Fruit fly (Drosophila melanogaster) whole organism, embryonic: ENCODE measurements around the gene Dpp10.

Source experiments
- CG10267 ChIP-seq: fragments of 200-800 bp; sonication (Bioruptor generic); optimal IDR thresholded peaks from 2 replicates; lab custom pipeline; 2018; ENCODE audit warnings: missing biosample characterization, mild to moderate bottlenecking, missing genetic modification characterization, moderate library complexity
- CG12104 ChIP-seq: fragments of 200-800 bp; sonication (Bioruptor generic); optimal IDR thresholded peaks from 3 replicates; lab custom pipeline; 2016; ENCODE audit warnings: missing biosample characterization, missing genetic modification characterization
- CG12299 ChIP-seq: fragments of 200-800 bp; sonication (Bioruptor generic); optimal IDR thresholded peaks from 2 replicates; lab custom pipeline; 2018; ENCODE audit warnings: missing biosample characterization, mild to moderate bottlenecking, missing genetic modification characterization
- CG12769 ChIP-seq: fragments of 200-800 bp; sonication (Bioruptor generic); optimal IDR thresholded peaks from 2 replicates; lab custom pipeline; 2019; ENCODE audit warnings: missing biosample characterization, mild to moderate bottlenecking, missing genetic modification characterization, moderate library complexity
- CG17568 ChIP-seq: fragments of 200-800 bp; sonication (Bioruptor generic); optimal IDR thresholded peaks from 2 replicates; lab custom pipeline; 2018; ENCODE audit warnings: missing biosample characterization, mild to moderate bottlenecking, missing genetic modification characterization, moderate library complexity
- CG2116 ChIP-seq: fragments of 200-800 bp; sonication (Bioruptor generic); optimal IDR thresholded peaks from 3 replicates; lab custom pipeline; 2018; ENCODE audit warnings: missing biosample characterization, mild to moderate bottlenecking, missing genetic modification characterization
- CG30020 ChIP-seq: fragments of 200-800 bp; optimal IDR thresholded peaks from 2 replicates; lab custom pipeline; 2019; ENCODE audit warnings: missing biosample characterization, mild to moderate bottlenecking, missing genetic modification characterization, moderate library complexity
- CG4730 ChIP-seq: fragments of 200-800 bp; sonication (Bioruptor generic); IDR thresholded peaks from 2 replicates; pipeline ENCODE4 v1.3.6; 2022; ENCODE audit warnings: missing biosample characterization, missing genetic modification characterization
- CG6654 ChIP-seq: fragments of 200-800 bp; sonication (Bioruptor generic); optimal IDR thresholded peaks from 2 replicates; lab custom pipeline; 2017; ENCODE audit warnings: missing biosample characterization, mild to moderate bottlenecking, missing genetic modification characterization
- CG7556 ChIP-seq: fragments of 200-800 bp; sonication (Bioruptor generic); optimal IDR thresholded peaks from 2 replicates; lab custom pipeline; 2017; ENCODE audit warnings: missing biosample characterization, mild to moderate bottlenecking, missing genetic modification characterization
- CG7963 ChIP-seq: fragments of 200-800 bp; sonication (Bioruptor generic); IDR thresholded peaks from 3 replicates; pipeline ENCODE4 v1.3.6; 2022; ENCODE audit warnings: missing biosample characterization, missing genetic modification characterization; ENCODE audit not compliant: partially characterized antibody
- CG8359 ChIP-seq: fragments of 200-800 bp; sonication (Bioruptor generic); optimal IDR thresholded peaks from 2 replicates; lab custom pipeline; 2017; ENCODE audit warnings: missing biosample characterization, mild to moderate bottlenecking, missing genetic modification characterization, borderline replicate concordance
- Fer1 ChIP-seq: fragments of 200-800 bp; sonication (Bioruptor generic); optimal IDR thresholded peaks from 2 replicates; lab custom pipeline; 2017; ENCODE audit warnings: missing biosample characterization, mild to moderate bottlenecking, missing genetic modification characterization
- HLH4C ChIP-seq: fragments of 200-800 bp; sonication (Bioruptor generic); IDR thresholded peaks from 3 replicates; pipeline ENCODE4 v1.3.6; 2022; ENCODE audit warnings: missing biosample characterization, missing genetic modification characterization; ENCODE audit not compliant: partially characterized antibody
- Hr3 ChIP-seq: fragments of 200-800 bp; sonication (Bioruptor generic); optimal IDR thresholded peaks from 3 replicates; lab custom pipeline; 2016; ENCODE audit warnings: missing biosample characterization, missing genetic modification characterization
- MBD-R2 ChIP-seq: fragments of 200-800 bp; sonication (Bioruptor generic); IDR thresholded peaks from 2 replicates; pipeline ENCODE4 v1.3.6; 2022; ENCODE audit warnings: missing biosample characterization, missing genetic modification characterization
- Med ChIP-seq: fragments of 200-800 bp; sonication (Bioruptor generic); peaks from one replicate; lab custom pipeline; 2016; ENCODE audit warnings: missing biosample characterization, missing genetic modification characterization, mild to moderate bottlenecking, inconsistent platforms, moderate library complexity
- NC2β ChIP-seq: fragments of 200-800 bp; sonication (Bioruptor generic); optimal IDR thresholded peaks from 2 replicates; lab custom pipeline; 2016; ENCODE audit warnings: missing biosample characterization, missing genetic modification characterization
- Sin3A ChIP-seq: fragments of >200 bp; optimal IDR thresholded peaks from 2 replicates; lab custom pipeline; 2018
- Taf1 ChIP-seq: fragments of 200-800 bp; sonication (Bioruptor generic); IDR thresholded peaks from 2 replicates; pipeline ENCODE4 v1.3.6; 2022; ENCODE audit warnings: missing biosample characterization, missing genetic modification characterization
- Vsx1 ChIP-seq: fragments of 200-800 bp; sonication (Bioruptor generic); optimal IDR thresholded peaks from 2 replicates; lab custom pipeline; 2017; ENCODE audit warnings: missing biosample characterization, mild to moderate bottlenecking, missing genetic modification characterization, missing genetic modification reagents
- ato ChIP-seq: fragments of 200-800 bp; sonication (Bioruptor generic); IDR thresholded peaks from 2 replicates; pipeline ENCODE4 v1.3.6; 2022; ENCODE audit warnings: missing biosample characterization, missing genetic modification characterization; ENCODE audit not compliant: partially characterized antibody
- bowl ChIP-seq: fragments of 200-800 bp; sonication (Bioruptor generic); IDR thresholded peaks from 2 replicates; pipeline ENCODE4 v1.3.6; 2022; ENCODE audit warnings: missing biosample characterization, missing genetic modification characterization
- caup ChIP-seq: fragments of 200-800 bp; sonication (Bioruptor generic); optimal IDR thresholded peaks from 3 replicates; lab custom pipeline; 2017; ENCODE audit warnings: missing biosample characterization, mild to moderate bottlenecking, missing genetic modification characterization, moderate library complexity; ENCODE audit not compliant: severe bottlenecking
- cwo ChIP-seq: fragments of 200-800 bp; sonication (Bioruptor generic); optimal IDR thresholded peaks from 3 replicates; lab custom pipeline; 2017; ENCODE audit warnings: missing biosample characterization, missing genetic modification characterization, mild to moderate bottlenecking, moderate library complexity, missing genetic modification reagents
- dimm ChIP-seq: fragments of 200-800 bp; sonication (Bioruptor generic); IDR thresholded peaks from 2 replicates; pipeline ENCODE4 v1.3.6; 2022; ENCODE audit warnings: missing biosample characterization, missing genetic modification characterization
- eve ChIP-seq, 2 experiments: fragments of >200 bp; optimal IDR thresholded peaks; 2 replicates each; lab custom pipeline; 2017; ENCODE audit warnings: missing biosample characterization in 2 of 2, missing genetic modification characterization in 2 of 2
- fd96Cb ChIP-seq: fragments of 200-800 bp; sonication (Bioruptor generic); optimal IDR thresholded peaks from 2 replicates; lab custom pipeline; 2018; ENCODE audit warnings: missing biosample characterization, mild to moderate bottlenecking, missing genetic modification characterization, moderate library complexity
- fru ChIP-seq: fragments of >200 bp; optimal IDR thresholded peaks from 2 replicates; lab custom pipeline; 2017
- ftz-f1 ChIP-seq: fragments of 200-800 bp; sonication (Bioruptor generic); optimal IDR thresholded peaks from 2 replicates; lab custom pipeline; 2016; ENCODE audit warnings: missing biosample characterization, missing genetic modification characterization
- gsb-n ChIP-seq: fragments of 200-800 bp; sonication (Bioruptor generic); optimal IDR thresholded peaks from 3 replicates; lab custom pipeline; 2018; ENCODE audit warnings: missing biosample characterization, mild to moderate bottlenecking, missing genetic modification characterization
- hkb ChIP-seq, 2 experiments: fragments of 200-800 bp in 1 of 2; fragments of >200 bp in 1 of 2; sonication (Bioruptor generic) in 1 of 2; IDR thresholded peaks in 1 of 2; optimal IDR thresholded peaks in 1 of 2; 2 replicates each; pipeline versions ENCODE4 v1.3.6 to Lab custom; 2017 to 2022; ENCODE audit warnings: missing biosample characterization in 1 of 2, missing genetic modification characterization in 1 of 2
- kah ChIP-seq: fragments of 200-800 bp; sonication (Bioruptor generic); optimal IDR thresholded peaks from 2 replicates; lab custom pipeline; 2018; ENCODE audit warnings: missing biosample characterization, mild to moderate bottlenecking, missing genetic modification characterization
- ken ChIP-seq: fragments of 200-800 bp; sonication (Bioruptor generic); IDR thresholded peaks from 3 replicates; pipeline ENCODE4 v1.3.6; 2022; ENCODE audit warnings: missing biosample characterization, missing genetic modification characterization
- lola ChIP-seq, 3 experiments: fragments of >200 bp in 2 of 3; fragments of 200-800 bp in 1 of 3; sonication (Bioruptor generic) in 1 of 3; optimal IDR thresholded peaks; 2 replicates each; lab custom pipeline; 2017 to 2019; ENCODE audit warnings: missing biosample characterization in 3 of 3, missing genetic modification characterization in 3 of 3, mild to moderate bottlenecking in 1 of 3, moderate library complexity in 1 of 3
- lov ChIP-seq, 2 experiments: fragments of 200-800 bp in 1 of 2; fragments of >200 bp in 1 of 2; sonication (Bioruptor generic) in 1 of 2; IDR thresholded peaks in 1 of 2; optimal IDR thresholded peaks in 1 of 2; 2 replicates in 1 of 2; 3 replicates in 1 of 2; pipeline versions ENCODE4 v1.3.6 to Lab custom; 2017 to 2022; ENCODE audit warnings: missing biosample characterization in 1 of 2, missing genetic modification characterization in 1 of 2
- onecut ChIP-seq: fragments of 200-800 bp; sonication (Bioruptor generic); IDR thresholded peaks from 2 replicates; pipeline ENCODE4 v1.3.6; 2022; ENCODE audit warnings: missing biosample characterization, missing genetic modification characterization
- peb ChIP-seq: fragments of 200-800 bp; sonication (Bioruptor generic); IDR thresholded peaks from 2 replicates; pipeline ENCODE4 v1.3.6; 2022; ENCODE audit warnings: missing biosample characterization, missing genetic modification characterization
- pzg ChIP-seq: fragments of 200-800 bp; sonication (Bioruptor generic); optimal IDR thresholded peaks from 3 replicates; lab custom pipeline; 2018; ENCODE audit warnings: missing biosample characterization, mild to moderate bottlenecking, missing genetic modification characterization, moderate library complexity
- sc ChIP-seq, 3 experiments: fragments of >200 bp in 2 of 3; fragments of 200-800 bp in 1 of 3; sonication (Bioruptor generic) in 1 of 3; optimal IDR thresholded peaks; 2 replicates in 2 of 3; 3 replicates in 1 of 3; lab custom pipeline; 2017; ENCODE audit warnings: mild to moderate bottlenecking in 1 of 3, missing biosample characterization in 1 of 3, missing genetic modification characterization in 1 of 3, missing genetic modification reagents in 1 of 3
- seq ChIP-seq: fragments of 200-800 bp; sonication (Bioruptor generic); IDR thresholded peaks from 2 replicates; pipeline ENCODE4 v1.3.6; 2022; ENCODE audit warnings: missing biosample characterization, missing genetic modification characterization
- sima ChIP-seq: fragments of 200-800 bp; sonication (Bioruptor generic); optimal IDR thresholded peaks from 2 replicates; lab custom pipeline; 2016; ENCODE audit warnings: missing biosample characterization, missing genetic modification characterization
- sr ChIP-seq: fragments of 200-800 bp; sonication (Bioruptor generic); IDR thresholded peaks from 3 replicates; pipeline ENCODE4 v1.3.6; 2022; ENCODE audit warnings: missing biosample characterization, missing genetic modification characterization
- toy ChIP-seq: fragments of 200-800 bp; sonication (Bioruptor generic); IDR thresholded peaks from 2 replicates; pipeline ENCODE4 v1.3.6; 2022; ENCODE audit warnings: missing biosample characterization, missing genetic modification characterization
- unpg ChIP-seq: fragments of 200-800 bp; sonication (Bioruptor generic); optimal IDR thresholded peaks from 3 replicates; lab custom pipeline; 2018; ENCODE audit warnings: missing biosample characterization, mild to moderate bottlenecking, missing genetic modification characterization, moderate library complexity
- wek ChIP-seq: fragments of 200-800 bp; sonication (Bioruptor generic); optimal IDR thresholded peaks from 3 replicates; lab custom pipeline; 2018; ENCODE audit warnings: missing biosample characterization, mild to moderate bottlenecking, missing genetic modification characterization, moderate library complexity

Dpp10 gene

dm6 chr2L:6610683-6611373, 10.0 kb upstream of the Dpp10 start, which contains the start of gene CG11050 (continued):
- no peak; the same call in 2 of the 3 replicates for TF ChIP-seq CG7963
- TF ChIP-seq eve (GFP tag; optimal IDR thresholded peaks at IDR 0.05; lab: Kevin White, UChicago), result no peak
- peak; percentile 65 for TF ChIP-seq caup (GFP tag; lab: Kevin White, UChicago)
- peak; percentile 44 for TF ChIP-seq Hr3
- peak; percentile 44; the same call in 1 of the 2 replicates for TF ChIP-seq ato (GFP tag; lab: Robert Waterston, UW)
- peak; percentile 7 for TF ChIP-seq CG30020
- peak; percentile 33 for TF ChIP-seq Sin3A
- TF ChIP-seq sc (optimal IDR thresholded peaks at IDR 0.05; lab: Kevin White, UChicago), result no peak
- no peak for TF ChIP-seq sc (GFP tag; optimal IDR thresholded peaks at IDR 0.05; lab: Kevin White, UChicago)
- peak; percentile 40; the same call in 1 of the 2 replicates for TF ChIP-seq bowl
- TF ChIP-seq Med, result peak; percentile 98
- TF ChIP-seq sima (GFP tag; lab: Kevin White, UChicago), result peak; percentile 19
- no peak for TF ChIP-seq CG12104 (GFP tag; lab: Kevin White, UChicago)
- peak; percentile 56; the same call in 1 of the 2 replicates for TF ChIP-seq CG4730 (GFP tag; lab: Robert Waterston, UW)
- TF ChIP-seq peb (GFP tag; lab: Robert Waterston, UW), result no peak
- TF ChIP-seq Fer1 (GFP tag; lab: Kevin White, UChicago), result peak; percentile 85
- TF ChIP-seq CG8359 (GFP tag; lab: Kevin White, UChicago), result no peak
- TF ChIP-seq lov (optimal IDR thresholded peaks at IDR 0.05; lab: Kevin White, UChicago), result peak; percentile 76
- TF ChIP-seq lov (GFP tag; IDR thresholded peaks at IDR 0.05; lab: Robert Waterston, UW), result peak; percentile 77; the same call in 2 of the 3 replicates
- peak; percentile 33 for TF ChIP-seq CG6654 (GFP tag; lab: Kevin White, UChicago)
- peak; percentile 61 for TF ChIP-seq CG2116
- peak; percentile 44 for TF ChIP-seq CG17568 (GFP tag; lab: Kevin White, UChicago)
- peak; percentile 61 for TF ChIP-seq CG12299
- peak; percentile 65 for TF ChIP-seq gsb-n (tag; lab: Kevin White, UChicago)
- TF ChIP-seq MBD-R2 (GFP tag; lab: Robert Waterston, UW), result peak; percentile 91
- peak; percentile 81 for TF ChIP-seq CG10267 (tag; lab: Kevin White, UChicago)
- peak; percentile 23 for TF ChIP-seq Vsx1 (GFP tag; lab: Kevin White, UChicago)
- TF ChIP-seq fd96Cb (tag; lab: Kevin White, UChicago), result peak; percentile 50
- TF ChIP-seq toy (GFP tag; lab: Robert Waterston, UW), result 0 out of 2 replicates have a peak, but pooled peaks have one; percentile 19
- peak; percentile 58 for TF ChIP-seq hkb (optimal IDR thresholded peaks at IDR 0.05; lab: Kevin White, UChicago)
- peak; percentile 85 for TF ChIP-seq hkb (GFP tag; IDR thresholded peaks at IDR 0.05; lab: Robert Waterston, UW)
- peak; percentile 38 for TF ChIP-seq ftz-f1
- TF ChIP-seq CG7556 (GFP tag; lab: Kevin White, UChicago), result peak; percentile 64
- TF ChIP-seq NC2β, result peak; percentile 86
- no peak for TF ChIP-seq fru (lab: Kevin White, UChicago)
- TF ChIP-seq pzg (GFP tag; lab: Kevin White, UChicago), result peak; percentile 98
- TF ChIP-seq wek (GFP tag; lab: Kevin White, UChicago), result peak; percentile 48
- TF ChIP-seq kah (GFP tag; lab: Kevin White, UChicago), result no peak
- TF ChIP-seq sr (GFP tag; lab: Robert Waterston, UW), result peak; percentile 30; the same call in 1 of the 3 replicates
- TF ChIP-seq onecut, result peak; percentile 61
- TF ChIP-seq dimm (GFP tag; lab: Robert Waterston, UW), result no peak
- no peak; the same call in 2 of the 3 replicates for TF ChIP-seq HLH4C (GFP tag; lab: Robert Waterston, UW)
- peak in 1 of 3 experiments; percentile 20 for TF ChIP-seq lola (GFP tag; optimal IDR thresholded peaks at IDR 0.05; lab: Kevin White, UChicago)
- peak; percentile 62 for TF ChIP-seq cwo (GFP tag; lab: Kevin White, UChicago)
- TF ChIP-seq unpg (GFP tag; lab: Kevin White, UChicago), result peak; percentile 84
- TF ChIP-seq seq, result 0 out of 2 replicates have a peak, but pooled peaks have one; percentile 35
- peak; percentile 84 for TF ChIP-seq ken (GFP tag; lab: Robert Waterston, UW)
- 0 out of 2 replicates have a peak, but pooled peaks have one; percentile 26 for TF ChIP-seq Taf1 (GFP tag; lab: Robert Waterston, UW)
- TF ChIP-seq CG12769 (tag; lab: Kevin White, UChicago), result peak; percentile 90
